Fruit fly (Drosophila melanogaster): ENCODE results near the gene ScpX.
A peak's percentile ranks its signal among the peaks of the same experiment; 100 is the strongest.

The ScpX gene

dm6 chr2L:18782936-18783335 lies 48.1 kb upstream of the ScpX start:
- TF ChIP-seq sv (GFP tag; optimal IDR thresholded peaks at IDR 0.05), result no peak
- no peak for TF ChIP-seq ey (GFP tag; optimal IDR thresholded peaks at IDR 0.05)
- TF ChIP-seq dl (GFP tag; optimal IDR thresholded peaks at IDR 0.05; ENCODE audit: insufficient read depth in 1 of 2, partially characterized antibody in 2 of 2), result peak; percentile 1 to 2
- TF ChIP-seq Hr78 (GFP tag; optimal IDR thresholded peaks at IDR 0.05), result no peak
- no peak for TF ChIP-seq brk (GFP tag; optimal IDR thresholded peaks at IDR 0.05)
- no peak for TF ChIP-seq Vsx2 (GFP tag; optimal IDR thresholded peaks at IDR 0.05; ENCODE audit: partially characterized antibody)
- TF ChIP-seq OdsH (GFP tag; optimal IDR thresholded peaks at IDR 0.05), result no peak
- peak; percentile 26 for TF ChIP-seq Dif (GFP tag; optimal IDR thresholded peaks at IDR 0.05; ENCODE audit: partially characterized antibody)
- no peak for TF ChIP-seq woc (GFP tag; optimal IDR thresholded peaks at IDR 0.05)

DNA sequence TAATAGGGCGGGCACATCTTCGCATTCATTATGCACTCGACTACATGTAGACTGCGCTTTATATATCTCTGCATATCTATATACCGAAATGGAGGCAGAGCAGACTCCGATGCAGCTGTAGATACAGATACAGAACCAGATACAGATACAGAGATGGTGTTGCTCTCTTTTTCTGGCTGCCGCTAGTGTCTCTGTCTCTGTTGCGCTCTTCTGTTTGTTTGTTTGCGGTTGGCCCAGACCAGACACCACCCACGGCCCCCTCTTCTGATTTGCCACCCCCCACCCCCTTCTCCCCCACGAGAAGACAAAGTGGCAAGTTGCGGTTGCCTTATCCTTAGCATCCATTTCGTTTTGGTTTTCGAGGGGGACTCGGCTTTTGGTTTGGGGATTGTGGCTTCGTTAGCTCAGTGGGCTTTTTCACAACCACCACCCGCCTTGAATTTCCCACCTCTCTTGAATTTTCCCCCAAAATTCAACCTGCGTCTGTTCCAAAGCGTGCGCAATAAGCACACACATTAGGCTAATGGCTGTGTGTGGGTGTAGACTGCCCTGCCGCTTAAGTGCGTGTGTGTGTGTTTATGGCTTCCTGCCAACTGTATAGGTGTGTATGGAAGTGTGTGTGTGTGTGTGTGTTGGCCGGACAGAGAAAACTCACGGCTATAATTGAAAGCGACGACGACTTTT lies 47.5 kb upstream of the ScpX start:
- TF ChIP-seq Dfd (GFP tag; optimal IDR thresholded peaks at IDR 0.05) (peak; percentile 35), rgr (GFP tag; optimal IDR thresholded peaks at IDR 0.05) (no peak)

dm6 chr2L:18785026-18785600 lies 45.9 kb upstream of the ScpX start:
- TF ChIP-seq GATAd (GFP tag; optimal IDR thresholded peaks at IDR 0.05) (no peak), Abd-B (GFP tag; optimal IDR thresholded peaks at IDR 0.05) (no peak), br (GFP tag; optimal IDR thresholded peaks at IDR 0.05) (no peak), tai (GFP tag; optimal IDR thresholded peaks at IDR 0.05) (no peak), dsf (GFP tag; optimal IDR thresholded peaks at IDR 0.05; ENCODE audit: borderline replicate concordance) (no peak), Dif (GFP tag; optimal IDR thresholded peaks at IDR 0.05; ENCODE audit: partially characterized antibody) (no peak), Jra (GFP tag; optimal IDR thresholded peaks at IDR 0.05) (no peak), Dfd (GFP tag; optimal IDR thresholded peaks at IDR 0.05) (no peak), Sp1 (GFP tag; optimal IDR thresholded peaks at IDR 0.05) (no peak), psq (GFP tag; optimal IDR thresholded peaks at IDR 0.05) (no peak), Hr78 (GFP tag; optimal IDR thresholded peaks at IDR 0.05) (no peak), usp (GFP tag; optimal IDR thresholded peaks at IDR 0.05) (no peak), Vsx2 (GFP tag; optimal IDR thresholded peaks at IDR 0.05; ENCODE audit: partially characterized antibody) (no peak)

- TF ChIP-seq fru (GFP tag; optimal IDR thresholded peaks at IDR 0.05) (no peak), Rel (GFP tag; optimal IDR thresholded peaks at IDR 0.05) (no peak), Rel (tag; optimal IDR thresholded peaks at IDR 0.05) (peak; percentile 16)
Measured at dm6 chr2L:18787415-18787989, 43.5 kb upstream of the ScpX start.

- TF ChIP-seq woc (GFP tag; optimal IDR thresholded peaks at IDR 0.05) (no peak), Jra (GFP tag; optimal IDR thresholded peaks at IDR 0.05) (no peak), CG9705 (GFP tag; optimal IDR thresholded peaks at IDR 0.05) (no peak), Hr83 (GFP tag; optimal IDR thresholded peaks at IDR 0.05; ENCODE audit: poor library complexity, severe bottlenecking) (no peak), CG32264 (GFP tag; optimal IDR thresholded peaks at IDR 0.05) (no peak), dsf (GFP tag; optimal IDR thresholded peaks at IDR 0.05; ENCODE audit: borderline replicate concordance) (no peak), fru (GFP tag; optimal IDR thresholded peaks at IDR 0.05) (no peak), pan (optimal IDR thresholded peaks at IDR 0.05) (no peak), Abd-B (GFP tag; optimal IDR thresholded peaks at IDR 0.05) (no peak), CrebA (GFP tag; optimal IDR thresholded peaks at IDR 0.05; ENCODE audit: borderline replicate concordance) (peak; percentile 20), Rel (GFP tag; optimal IDR thresholded peaks at IDR 0.05) (no peak), Rel (tag; optimal IDR thresholded peaks at IDR 0.05) (peak; percentile 57), HLH106 (tag; optimal IDR thresholded peaks at IDR 0.05) (no peak), tai (GFP tag; optimal IDR thresholded peaks at IDR 0.05) (no peak), dl (GFP tag; optimal IDR thresholded peaks at IDR 0.05; ENCODE audit: insufficient read depth in 1 of 2, partially characterized antibody in 2 of 2) (no peak), lola (GFP tag; optimal IDR thresholded peaks at IDR 0.05) (no peak), h (GFP tag; optimal IDR thresholded peaks at IDR 0.05) (peak; percentile 27), Hr78 (GFP tag; optimal IDR thresholded peaks at IDR 0.05) (no peak), GATAd (GFP tag; optimal IDR thresholded peaks at IDR 0.05) (no peak), ey (GFP tag; optimal IDR thresholded peaks at IDR 0.05) (no peak), Sp1 (GFP tag; optimal IDR thresholded peaks at IDR 0.05) (peak; percentile 7), Mio (GFP tag; optimal IDR thresholded peaks at IDR 0.05) (no peak), rgr (GFP tag; optimal IDR thresholded peaks at IDR 0.05) (no peak), Myc (optimal IDR thresholded peaks at IDR 0.05) (no peak), Vsx2 (GFP tag; optimal IDR thresholded peaks at IDR 0.05; ENCODE audit: partially characterized antibody) (no peak), Dfd (GFP tag; optimal IDR thresholded peaks at IDR 0.05) (no peak), N (GFP tag; optimal IDR thresholded peaks at IDR 0.05) (no peak), psq (GFP tag; optimal IDR thresholded peaks at IDR 0.05) (no peak), sv (GFP tag; optimal IDR thresholded peaks at IDR 0.05) (no peak)
Measured at dm6 chr2L:18788953-18789352, 42.1 kb upstream of the ScpX start.

Data from whole organism, wandering third instar larva.